Fruit fly (Drosophila melanogaster) whole organism, embryonic: Measurements from ENCODE around the gene Pa1.

Source experiments
- Aef1 ChIP-seq: fragments of 200-800 bp; sonication (Bioruptor generic); IDR thresholded peaks from 3 replicates; pipeline ENCODE4 v1.3.6; 2022; ENCODE audit warnings: missing biosample characterization, missing genetic modification characterization
- Bgb ChIP-seq: fragments of 200-800 bp; sonication (Bioruptor generic); IDR thresholded peaks from 2 replicates; pipeline ENCODE4 v1.3.6; 2022; ENCODE audit warnings: missing biosample characterization, missing genetic modification characterization; ENCODE audit not compliant: partially characterized antibody
- CG10267 ChIP-seq: fragments of 200-800 bp; sonication (Bioruptor generic); optimal IDR thresholded peaks from 2 replicates; lab custom pipeline; 2018; ENCODE audit warnings: missing biosample characterization, mild to moderate bottlenecking, missing genetic modification characterization, moderate library complexity
- CG11085 ChIP-seq: fragments of 200-800 bp; sonication (Bioruptor generic); IDR thresholded peaks from 2 replicates; pipeline ENCODE4 v1.3.6; 2022; ENCODE audit warnings: missing biosample characterization, missing genetic modification characterization
- CG11695 ChIP-seq: fragments of 200-800 bp; sonication (Bioruptor generic); IDR thresholded peaks from 3 replicates; pipeline ENCODE4 v1.3.6; 2022; ENCODE audit warnings: missing biosample characterization, missing genetic modification characterization
- CG11723 ChIP-seq: fragments of 200-800 bp; sonication (Bioruptor generic); optimal IDR thresholded peaks from 2 replicates; lab custom pipeline; 2017; ENCODE audit warnings: missing biosample characterization, mild to moderate bottlenecking, missing genetic modification characterization
- CG13424 ChIP-seq: fragments of 200-800 bp; sonication (Bioruptor generic); optimal IDR thresholded peaks from 2 replicates; lab custom pipeline; 2019; ENCODE audit warnings: missing biosample characterization, mild to moderate bottlenecking, missing genetic modification characterization, moderate library complexity
- CG15479 ChIP-seq: fragments of 200-800 bp; sonication (Bioruptor generic); optimal IDR thresholded peaks from 3 replicates; lab custom pipeline; 2019; ENCODE audit warnings: missing biosample characterization, mild to moderate bottlenecking, missing genetic modification characterization, moderate library complexity
- CG16815 ChIP-seq: fragments of 200-800 bp; sonication (Bioruptor generic); optimal IDR thresholded peaks from 3 replicates; lab custom pipeline; 2017; ENCODE audit warnings: missing biosample characterization, mild to moderate bottlenecking, missing genetic modification characterization
- CG17612 ChIP-seq: fragments of 200-800 bp; sonication (Bioruptor generic); IDR thresholded peaks from 2 replicates; pipeline ENCODE4 v1.3.6; 2022; ENCODE audit warnings: missing biosample characterization, missing genetic modification characterization
- CG18619 ChIP-seq: fragments of 200-800 bp; sonication (Bioruptor generic); optimal IDR thresholded peaks from 3 replicates; lab custom pipeline; 2017; ENCODE audit warnings: missing biosample characterization, mild to moderate bottlenecking, missing genetic modification characterization
- CG18764 ChIP-seq: fragments of 200-800 bp; sonication (Bioruptor generic); optimal IDR thresholded peaks from 3 replicates; lab custom pipeline; 2016; ENCODE audit warnings: missing biosample characterization, missing genetic modification characterization
- CG30020 ChIP-seq: fragments of 200-800 bp; optimal IDR thresholded peaks from 2 replicates; lab custom pipeline; 2019; ENCODE audit warnings: missing biosample characterization, mild to moderate bottlenecking, missing genetic modification characterization, moderate library complexity
- CG7745 ChIP-seq: fragments of 200-800 bp; sonication (Bioruptor generic); optimal IDR thresholded peaks from 2 replicates; lab custom pipeline; 2018; ENCODE audit warnings: missing biosample characterization, mild to moderate bottlenecking, missing genetic modification characterization, moderate library complexity
- CG7839 ChIP-seq: fragments of 200-800 bp; sonication (Bioruptor generic); optimal IDR thresholded peaks from 3 replicates; lab custom pipeline; 2018; ENCODE audit warnings: missing biosample characterization, mild to moderate bottlenecking, missing genetic modification characterization, moderate library complexity
- CG8089 ChIP-seq: fragments of 200-800 bp; sonication (Bioruptor generic); optimal IDR thresholded peaks from 3 replicates; lab custom pipeline; 2016; ENCODE audit warnings: missing biosample characterization, missing genetic modification characterization
- CG8388 ChIP-seq: fragments of 200-800 bp; sonication (Bioruptor generic); optimal IDR thresholded peaks from 2 replicates; lab custom pipeline; 2019; ENCODE audit warnings: missing biosample characterization, mild to moderate bottlenecking, missing genetic modification characterization, moderate library complexity
- CG8924 ChIP-seq: fragments of 200-800 bp; optimal IDR thresholded peaks from 3 replicates; lab custom pipeline; 2019; ENCODE audit warnings: missing biosample characterization, mild to moderate bottlenecking, missing genetic modification characterization, moderate library complexity
- CoRest ChIP-seq: fragments of 200-800 bp; sonication (Bioruptor generic); optimal IDR thresholded peaks from 3 replicates; lab custom pipeline; 2018; ENCODE audit warnings: missing biosample characterization, mild to moderate bottlenecking, missing genetic modification characterization, moderate library complexity
- Deaf1 ChIP-seq: fragments of 200-800 bp; optimal IDR thresholded peaks from 3 replicates; lab custom pipeline; 2019; ENCODE audit warnings: missing biosample characterization, mild to moderate bottlenecking, missing genetic modification characterization, moderate library complexity
- Ets65A ChIP-seq: fragments of 200-800 bp; sonication (Bioruptor generic); peaks from one replicate; lab custom pipeline; 2016; ENCODE audit warnings: missing biosample characterization, missing genetic modification characterization
- MTF-1 ChIP-seq: fragments of 200-800 bp; sonication (Bioruptor generic); optimal IDR thresholded peaks from 2 replicates; lab custom pipeline; 2018; ENCODE audit warnings: missing biosample characterization, mild to moderate bottlenecking, missing genetic modification characterization, borderline replicate concordance
- Med ChIP-seq: fragments of 200-800 bp; sonication (Bioruptor generic); peaks from one replicate; lab custom pipeline; 2016; ENCODE audit warnings: missing biosample characterization, missing genetic modification characterization, mild to moderate bottlenecking, inconsistent platforms, moderate library complexity
- NK7.1 ChIP-seq: fragments of 200-800 bp; sonication (Bioruptor generic); optimal IDR thresholded peaks from 3 replicates; lab custom pipeline; 2016; ENCODE audit warnings: missing biosample characterization, missing genetic modification characterization
- Poxn ChIP-seq: fragments of 200-800 bp; sonication (Bioruptor generic); IDR thresholded peaks from 2 replicates; pipeline ENCODE4 v1.3.6; 2022; ENCODE audit warnings: missing biosample characterization, missing genetic modification characterization
- Sry-β ChIP-seq: fragments of 200-800 bp; sonication (Bioruptor generic); optimal IDR thresholded peaks from 2 replicates; lab custom pipeline; 2018; ENCODE audit warnings: missing biosample characterization, mild to moderate bottlenecking, missing genetic modification characterization, moderate library complexity
- Ssrp ChIP-seq: fragments of 200-800 bp; sonication (Bioruptor generic); optimal IDR thresholded peaks from 2 replicates; lab custom pipeline; 2018; ENCODE audit warnings: missing biosample characterization, mild to moderate bottlenecking, missing genetic modification characterization, moderate library complexity
- Trl ChIP-seq, 3 experiments: fragments of >200 bp in 2 of 3; fragments of 200-800 bp in 1 of 3; sonication (Bioruptor generic) in 1 of 3; optimal IDR thresholded peaks; 2 replicates in 1 of 3; 3 replicates in 2 of 3; lab custom pipeline; 2016 to 2017; ENCODE audit warnings: missing biosample characterization in 1 of 3, missing genetic modification characterization in 1 of 3
- br ChIP-seq: fragments of >200 bp; optimal IDR thresholded peaks from 2 replicates; lab custom pipeline; 2017
- bsh ChIP-seq, 2 experiments: fragments of 200-800 bp; sonication (Bioruptor generic); optimal IDR thresholded peaks; 2 replicates each; lab custom pipeline; 2017 to 2018; ENCODE audit warnings: mild to moderate bottlenecking in 2 of 2, missing biosample characterization in 2 of 2, missing genetic modification characterization in 2 of 2, moderate library complexity in 1 of 2
- btn ChIP-seq: fragments of 200-800 bp; sonication (Bioruptor generic); optimal IDR thresholded peaks from 2 replicates; lab custom pipeline; 2016; ENCODE audit warnings: missing biosample characterization, missing genetic modification characterization
- cas ChIP-seq: fragments of 200-800 bp; sonication (Bioruptor generic); IDR thresholded peaks from 2 replicates; pipeline ENCODE4 v1.3.6; 2022; ENCODE audit warnings: missing biosample characterization, missing genetic modification characterization
- esg ChIP-seq: fragments of 200-800 bp; sonication (Bioruptor generic); conservative IDR thresholded peaks from 2 replicates; pipeline ENCODE4 v1.3.6; 2022; ENCODE audit warnings: missing biosample characterization, missing genetic modification characterization
- fd64A ChIP-seq: fragments of 200-800 bp; sonication (Bioruptor generic); optimal IDR thresholded peaks from 3 replicates; lab custom pipeline; 2018; ENCODE audit warnings: missing biosample characterization, mild to moderate bottlenecking, missing genetic modification characterization
- gro ChIP-seq: fragments of 200-800 bp; sonication (Bioruptor generic); optimal IDR thresholded peaks from 2 replicates; lab custom pipeline; 2016; ENCODE audit warnings: missing biosample characterization, missing genetic modification characterization
- ham ChIP-seq: fragments of 200-800 bp; sonication (Bioruptor generic); IDR thresholded peaks from 2 replicates; pipeline ENCODE4 v1.3.6; 2022; ENCODE audit warnings: missing biosample characterization, missing genetic modification characterization
- kay ChIP-seq: fragments of 200-800 bp; sonication (Bioruptor generic); optimal IDR thresholded peaks from 2 replicates; lab custom pipeline; 2016; ENCODE audit warnings: missing biosample characterization, missing genetic modification characterization
- ken ChIP-seq: fragments of 200-800 bp; sonication (Bioruptor generic); IDR thresholded peaks from 3 replicates; pipeline ENCODE4 v1.3.6; 2022; ENCODE audit warnings: missing biosample characterization, missing genetic modification characterization
- lbe ChIP-seq: fragments of 200-800 bp; sonication (Bioruptor generic); optimal IDR thresholded peaks from 2 replicates; lab custom pipeline; 2016; ENCODE audit warnings: missing biosample characterization, mild to moderate bottlenecking, missing genetic modification characterization
- mam ChIP-seq: fragments of 200-800 bp; sonication (Bioruptor generic); optimal IDR thresholded peaks from 3 replicates; lab custom pipeline; 2016; ENCODE audit warnings: missing biosample characterization, missing genetic modification characterization
- p53 ChIP-seq: fragments of 200-800 bp; sonication (Bioruptor generic); optimal IDR thresholded peaks from 2 replicates; lab custom pipeline; 2016; ENCODE audit warnings: missing biosample characterization, missing genetic modification characterization
- ro ChIP-seq: fragments of 200-800 bp; sonication (Bioruptor generic); IDR thresholded peaks from 2 replicates; pipeline ENCODE4 v1.3.6; 2022; ENCODE audit warnings: missing biosample characterization, missing genetic modification characterization
- scrt ChIP-seq: fragments of 200-800 bp; sonication (Bioruptor generic); optimal IDR thresholded peaks from 2 replicates; lab custom pipeline; 2018; ENCODE audit warnings: missing biosample characterization, mild to moderate bottlenecking, missing genetic modification characterization, moderate library complexity
- sim ChIP-seq: fragments of 200-800 bp; sonication (Bioruptor generic); IDR thresholded peaks from 2 replicates; pipeline ENCODE4 v1.3.6; 2022; ENCODE audit warnings: missing biosample characterization, missing genetic modification characterization
- sob ChIP-seq: fragments of 200-800 bp; sonication (Bioruptor generic); IDR thresholded peaks from 2 replicates; pipeline ENCODE4 v1.3.6; 2022; ENCODE audit warnings: missing biosample characterization, missing genetic modification characterization
- sr ChIP-seq: fragments of 200-800 bp; sonication (Bioruptor generic); IDR thresholded peaks from 3 replicates; pipeline ENCODE4 v1.3.6; 2022; ENCODE audit warnings: missing biosample characterization, missing genetic modification characterization
- tin ChIP-seq: fragments of 200-800 bp; sonication (Bioruptor generic); optimal IDR thresholded peaks from 3 replicates; lab custom pipeline; 2016; ENCODE audit warnings: missing biosample characterization, missing genetic modification characterization
- tup ChIP-seq: fragments of 200-800 bp; sonication (Bioruptor generic); optimal IDR thresholded peaks from 2 replicates; lab custom pipeline; 2016; ENCODE audit warnings: missing biosample characterization, mild to moderate bottlenecking, missing genetic modification characterization, moderate library complexity
- unc-4 ChIP-seq: fragments of 200-800 bp; sonication (Bioruptor generic); IDR thresholded peaks from 2 replicates; pipeline ENCODE4 v1.3.6; 2022; ENCODE audit warnings: missing biosample characterization, missing genetic modification characterization; ENCODE audit not compliant: partially characterized antibody
- unpg ChIP-seq: fragments of 200-800 bp; sonication (Bioruptor generic); optimal IDR thresholded peaks from 3 replicates; lab custom pipeline; 2018; ENCODE audit warnings: missing biosample characterization, mild to moderate bottlenecking, missing genetic modification characterization, moderate library complexity

Gene Pa1

DNA sequence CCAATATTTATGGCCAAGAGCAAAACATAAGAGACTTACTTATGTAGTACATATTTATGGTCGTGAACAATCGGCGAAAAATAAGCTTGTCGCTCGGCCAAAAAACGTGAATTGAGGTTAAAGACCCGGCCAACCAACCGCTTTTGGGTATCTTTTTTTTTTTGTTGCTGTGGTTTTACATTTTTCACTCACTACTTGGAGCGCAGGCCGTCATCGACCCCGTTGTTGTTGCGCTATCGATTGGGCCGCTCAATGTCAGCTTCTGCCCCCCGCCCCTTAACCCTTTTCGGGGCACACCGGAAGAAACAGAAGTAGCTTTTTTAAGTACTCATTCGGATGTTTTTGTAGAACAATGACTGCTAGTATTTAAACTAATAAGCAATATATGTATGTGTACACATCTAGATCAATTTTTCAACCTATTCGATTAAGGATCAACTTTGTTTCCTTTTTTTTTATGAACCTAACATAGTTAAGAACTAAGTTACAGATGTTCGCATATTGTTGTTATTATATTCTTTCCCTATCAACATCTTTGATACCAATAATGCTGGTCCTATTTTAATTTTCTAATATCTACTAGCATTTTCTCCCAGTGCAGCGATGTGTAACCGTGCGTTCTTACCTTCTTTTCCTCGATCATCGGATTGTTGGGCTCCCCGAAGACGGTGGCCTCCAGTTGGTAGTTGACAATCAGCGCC, 20.8 kb upstream of the Pa1 start (continued):
- TF ChIP-seq CG15479 (GFP tag; lab: Kevin White, UChicago) (no peak), Bgb (GFP tag; lab: Robert Waterston, UW) (no peak), Deaf1 (tag; lab: Kevin White, UChicago) (no peak), sob (GFP tag; lab: Robert Waterston, UW) (peak; percentile 51), kay (peak; percentile 58), Med (peak; percentile 90), tup (GFP tag; lab: Kevin White, UChicago) (no peak), fd64A (GFP tag; lab: Kevin White, UChicago) (no peak), btn (GFP tag; lab: Kevin White, UChicago) (peak; percentile 51), tin (GFP tag; lab: Kevin White, UChicago) (peak; percentile 57), esg (GFP tag; lab: Robert Waterston, UW) (peak; percentile 63), sr (GFP tag; lab: Robert Waterston, UW) (no peak), CG30020 (tag; lab: Kevin White, UChicago) (no peak), CG8089 (GFP tag; lab: Kevin White, UChicago) (peak; percentile 46), br (lab: Kevin White, UChicago) (no peak), bsh (GFP tag; optimal IDR thresholded peaks at IDR 0.05; lab: Kevin White, UChicago) (peak in 1 of 2 experiments; percentile 77), ham (GFP tag; lab: Robert Waterston, UW) (no peak), MTF-1 (GFP tag; lab: Kevin White, UChicago) (peak; percentile 16), lbe (GFP tag; lab: Kevin White, UChicago) (no peak), CG18764 (GFP tag; lab: Kevin White, UChicago) (peak; percentile 26), NK7.1 (GFP tag; lab: Kevin White, UChicago) (peak; percentile 78), CG11695 (GFP tag; lab: Robert Waterston, UW) (peak; percentile 73), CG16815 (peak; percentile 51), ro (no peak), CG8924 (tag; lab: Kevin White, UChicago) (peak; percentile 69), CG10267 (peak; percentile 73), cas (GFP tag; lab: Robert Waterston, UW) (no peak), CG8388 (GFP tag; lab: Kevin White, UChicago) (peak; percentile 72), CG7745 (tag; lab: Kevin White, UChicago) (no peak), Poxn (GFP tag; lab: Robert Waterston, UW) (no peak), p53 (GFP tag; lab: Kevin White, UChicago) (no peak), unpg (GFP tag; lab: Kevin White, UChicago) (no peak), CG17612 (GFP tag; lab: Robert Waterston, UW) (no peak), ken (GFP tag; lab: Robert Waterston, UW) (no peak), Sry-β (GFP tag; lab: Kevin White, UChicago) (no peak), CG11723 (GFP tag; lab: Kevin White, UChicago) (no peak), CG11085 (GFP tag; lab: Robert Waterston, UW) (no peak), unc-4 (GFP tag; lab: Robert Waterston, UW) (no peak), sim (GFP tag; lab: Robert Waterston, UW) (no peak), gro (GFP tag; lab: Kevin White, UChicago) (peak; percentile 32), Ets65A (GFP tag; lab: Kevin White, UChicago) (peak; percentile 89), CG13424 (peak; percentile 83), CoRest (tag; lab: Kevin White, UChicago) (peak; percentile 86), mam (peak; percentile 62), Aef1 (GFP tag; lab: Robert Waterston, UW) (peak; percentile 39; the same call in 2 of the 3 replicates), scrt (no peak), Trl (optimal IDR thresholded peaks at IDR 0.05; lab: Kevin White, UChicago) (no peak), Trl (GFP tag; optimal IDR thresholded peaks at IDR 0.05; lab: Kevin White, UChicago) (peak; percentile 71), CG7839 (tag; lab: Kevin White, UChicago) (peak; percentile 84), Ssrp (peak; percentile 73), CG18619 (GFP tag; lab: Kevin White, UChicago) (peak; percentile 69)
